Fruit fly (Drosophila melanogaster): ENCODE results near the gene betaTub97EF.

betaTub97EF gene

DNA sequence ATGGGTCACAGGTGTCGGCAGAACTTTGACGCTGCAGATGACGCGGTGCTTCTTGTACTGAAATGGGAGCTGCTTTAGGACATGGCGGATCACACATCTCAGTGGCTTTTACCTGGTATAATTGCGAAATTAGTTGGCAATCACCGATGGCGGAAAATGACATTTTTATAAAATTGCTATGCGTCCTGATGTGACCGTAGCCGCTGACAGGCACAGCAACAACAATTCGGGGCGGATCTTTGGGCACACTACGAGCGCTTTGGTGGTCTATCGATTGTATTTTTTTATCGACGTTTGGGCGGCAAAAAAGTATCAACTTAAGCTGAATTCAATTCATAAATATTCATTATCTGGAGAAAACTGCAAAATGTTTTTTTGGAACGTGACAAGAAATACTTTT lies 34.3 kb downstream of the betaTub97EF start, which contains the start of gene CG4951 (continued):
- TF ChIP-seq pan (optimal IDR thresholded peaks at IDR 0.05) (no peak), pan (GFP tag; optimal IDR thresholded peaks at IDR 0.05 in 1 of 2, IDR thresholded peaks at IDR 0.05 in 1 of 2) (no peak), CG7372 (GFP tag; IDR thresholded peaks at IDR 0.05) (no peak), MTF-1 (GFP tag; optimal IDR thresholded peaks at IDR 0.05; ENCODE audit: borderline replicate concordance) (no peak), ttk (GFP tag; IDR thresholded peaks at IDR 0.05) (no peak), Doc2 (GFP tag; IDR thresholded peaks at IDR 0.05) (no peak), Poxn (GFP tag; IDR thresholded peaks at IDR 0.05) (no peak), rib (GFP tag; IDR thresholded peaks at IDR 0.05) (no peak), CG17385 (GFP tag; optimal IDR thresholded peaks at IDR 0.05) (no peak), chif (GFP tag; optimal IDR thresholded peaks at IDR 0.05) (no peak), CG2875 (GFP tag; optimal IDR thresholded peaks at IDR 0.05) (no peak), CG14860 (GFP tag; IDR thresholded peaks at IDR 0.05; ENCODE audit: partially characterized antibody) (peak; percentile 53; the same call in 2 of the 3 replicates), CG5953 (GFP tag; IDR thresholded peaks at IDR 0.05) (no peak), scrt (GFP tag; optimal IDR thresholded peaks at IDR 0.05) (no peak), CG13775 (GFP tag; optimal IDR thresholded peaks at IDR 0.05) (no peak), Stat92E (GFP tag; optimal IDR thresholded peaks at IDR 0.05) (no peak), CG10321 (GFP tag; IDR thresholded peaks at IDR 0.05) (no peak), CG8944 (GFP tag; optimal IDR thresholded peaks at IDR 0.05) (no peak), CG2202 (tag; optimal IDR thresholded peaks at IDR 0.05) (no peak), cg (GFP tag; optimal IDR thresholded peaks at IDR 0.05) (no peak), CG13123 (GFP tag; optimal IDR thresholded peaks at IDR 0.05) (no peak), seq (GFP tag; IDR thresholded peaks at IDR 0.05) (no peak), NC2β (GFP tag; optimal IDR thresholded peaks at IDR 0.05) (no peak), CG15696 (tag; optimal IDR thresholded peaks at IDR 0.05) (no peak), Lim3 (GFP tag; IDR thresholded peaks at IDR 0.05) (no peak)

- TF ChIP-seq Ssrp (tag; optimal IDR thresholded peaks at IDR 0.05) (peak; percentile 65), CG18262 (tag; optimal IDR thresholded peaks at IDR 0.05) (peak; percentile 72), CG11696 (GFP tag; IDR thresholded peaks at IDR 0.05) (peak; percentile 100), Hmx (GFP tag; optimal IDR thresholded peaks at IDR 0.05) (no peak), CG16815 (GFP tag; optimal IDR thresholded peaks at IDR 0.05) (peak; percentile 30), Asciz (GFP tag; optimal IDR thresholded peaks at IDR 0.05) (no peak), Spps (tag; optimal IDR thresholded peaks at IDR 0.05) (peak; percentile 8), CG6854 (GFP tag; optimal IDR thresholded peaks at IDR 0.05) (no peak), Bgb (GFP tag; IDR thresholded peaks at IDR 0.05; ENCODE audit: partially characterized antibody) (0 out of 2 replicates have a peak, but pooled peaks have one; percentile 20), CG14710 (tag; optimal IDR thresholded peaks at IDR 0.05) (peak; percentile 38), HLH3B (GFP tag; IDR thresholded peaks at IDR 0.05) (peak; percentile 49), CG33213 (GFP tag; optimal IDR thresholded peaks at IDR 0.05) (no peak), CG17385 (GFP tag; optimal IDR thresholded peaks at IDR 0.05) (peak; percentile 44), ftz-f1 (GFP tag; optimal IDR thresholded peaks at IDR 0.05) (no peak), CG9797 (GFP tag; optimal IDR thresholded peaks at IDR 0.05) (peak; percentile 32), CG7786 (GFP tag; optimal IDR thresholded peaks at IDR 0.05) (no peak), CG7987 (GFP tag; optimal IDR thresholded peaks at IDR 0.05) (peak; percentile 37), Mes4 (GFP tag; optimal IDR thresholded peaks at IDR 0.05) (no peak), Dip2 (GFP tag; IDR thresholded peaks at IDR 0.05) (no peak), CG4854 (GFP tag; optimal IDR thresholded peaks at IDR 0.05) (no peak), eyg (GFP tag; optimal IDR thresholded peaks at IDR 0.05) (no peak), Dip3 (GFP tag; optimal IDR thresholded peaks at IDR 0.05) (peak; percentile 25), dysf (GFP tag; IDR thresholded peaks at IDR 0.05) (peak; percentile 72), trh (GFP tag; optimal IDR thresholded peaks at IDR 0.05) (no peak), lbe (GFP tag; optimal IDR thresholded peaks at IDR 0.05) (peak; percentile 30), Stat92E (GFP tag; optimal IDR thresholded peaks at IDR 0.05) (no peak), dimm (GFP tag; IDR thresholded peaks at IDR 0.05) (peak; percentile 16; the same call in 1 of the 2 replicates), wdn (GFP tag; IDR thresholded peaks at IDR 0.05) (0 out of 2 replicates have a peak, but pooled peaks have one; percentile 5)
These were observed 39.7 kb downstream of the betaTub97EF start, which contains the start of gene Gp93 for dm6 chr3R:27948421-27948906. TSS of gene Gp93 (plus strand) at chr3R:27948711.
